Worm (Caenorhabditis elegans) whole organism, midembryonic: ENCODE data around the gene K06B9.6.
"Not testable (repeated sequence)": the region's sequence is repeated elsewhere in the genome, so short reads cannot be mapped to it uniquely, and the experiment has no call there.

Source experiments
- cog-1 ChIP-seq: sonication (generic microtip); optimal IDR thresholded peaks from 2 replicates; lab custom pipeline; 2016; ENCODE audit warnings: missing genetic modification characterization, missing compliant biosample characterization
- flt-1 ChIP-seq: fragments of 200-800 bp; sonication (Bioruptor generic); IDR thresholded peaks from 2 replicates; pipeline ENCODE4 v1.3.6; 2022; ENCODE audit warnings: missing genetic modification characterization, missing compliant biosample characterization
- klf-2 ChIP-seq: fragments of 200-800 bp; sonication (Bioruptor generic); conservative IDR thresholded peaks from 2 replicates; pipeline ENCODE4 v1.3.6; 2022; ENCODE audit warnings: missing genetic modification reagents, missing genetic modification characterization, missing compliant biosample characterization
- ref-1 ChIP-seq: fragments of 200-800 bp; sonication (Bioruptor generic); conservative IDR thresholded peaks from 2 replicates; pipeline ENCODE4 v1.3.6; 2022; ENCODE audit warnings: missing genetic modification reagents, missing genetic modification characterization, missing compliant biosample characterization
- ztf-23 ChIP-seq: fragments of 200-800 bp; sonication (Bioruptor generic); IDR thresholded peaks from 2 replicates; pipeline ENCODE4 v1.3.6; 2022; ENCODE audit warnings: missing genetic modification reagents, missing genetic modification characterization, missing compliant biosample characterization
- ztf-29 ChIP-seq: fragments of 200-800 bp; sonication (Bioruptor generic); IDR thresholded peaks from 2 replicates; pipeline ENCODE4 v1.3.6; 2022; ENCODE audit warnings: missing genetic modification reagents, missing genetic modification characterization, missing compliant biosample characterization

ce11 chrIV:4197167-4197566 is 538 bp upstream of the K06B9.6 start, which contains the start of gene cyp-25A6:
- not testable (repeated sequence) for TF ChIP-seq ztf-29 (GFP tag; lab: Robert Waterston, UW); ref-1 (GFP tag; lab: Robert Waterston, UW); klf-2 (GFP tag; lab: Robert Waterston, UW); cog-1 (tag; lab: Kevin White, UChicago); flt-1 (GFP tag; lab: Robert Waterston, UW); ztf-23 (GFP tag; lab: Robert Waterston, UW)
